Fruit fly (Drosophila melanogaster) whole organism, embryonic: Measurements from ENCODE around the gene CG12118.

Experiments used
- CG11093 ChIP-seq: fragments of 200-800 bp; sonication (Bioruptor generic); IDR thresholded peaks from 3 replicates; pipeline ENCODE4 v1.3.6; 2022; ENCODE audit warnings: missing biosample characterization, missing genetic modification characterization
- CG12769 ChIP-seq: fragments of 200-800 bp; sonication (Bioruptor generic); optimal IDR thresholded peaks from 2 replicates; lab custom pipeline; 2019; ENCODE audit warnings: missing biosample characterization, mild to moderate bottlenecking, missing genetic modification characterization, moderate library complexity
- CG2678 ChIP-seq: fragments of 200-800 bp; sonication (Bioruptor generic); optimal IDR thresholded peaks from 3 replicates; lab custom pipeline; 2019; ENCODE audit warnings: missing biosample characterization, mild to moderate bottlenecking, missing genetic modification characterization, moderate library complexity
- CG4617 ChIP-seq: fragments of 200-800 bp; sonication (Bioruptor generic); optimal IDR thresholded peaks from 3 replicates; lab custom pipeline; 2016; ENCODE audit warnings: missing biosample characterization, missing genetic modification characterization, borderline replicate concordance
- E2f2 ChIP-seq: fragments of 200-800 bp; sonication (Bioruptor generic); IDR thresholded peaks from 2 replicates; pipeline ENCODE4 v1.3.6; 2022; ENCODE audit warnings: missing biosample characterization, missing genetic modification characterization
- Sry-β ChIP-seq: fragments of 200-800 bp; sonication (Bioruptor generic); optimal IDR thresholded peaks from 2 replicates; lab custom pipeline; 2018; ENCODE audit warnings: missing biosample characterization, mild to moderate bottlenecking, missing genetic modification characterization, moderate library complexity

dm6 chrX:9201866-9202681, 5.9 kb upstream of the CG12118 start:
- TF ChIP-seq Sry-β (no peak), CG11093 (peak; percentile 62; the same call in 1 of the 3 replicates), CG4617 (no peak), CG2678 (tag; lab: Kevin White, UChicago) (peak; percentile 88), E2f2 (GFP tag; lab: Robert Waterston, UW) (peak; percentile 36), CG12769 (peak; percentile 82)
